Worm (Caenorhabditis elegans) whole organism, L4 larva: ENCODE measurements around the gene rgs-2.

Experiments
- F44E2.7 ChIP-seq: fragments of 200-800 bp; sonication (Bioruptor generic); IDR thresholded peaks from 2 replicates; pipeline ENCODE4 v2.1.2; 2022; ENCODE audit warnings: missing genetic modification characterization, missing compliant biosample characterization
- Y48G9A.11 ChIP-seq: fragments of 200-800 bp; sonication (Bioruptor generic); IDR thresholded peaks from 2 replicates; pipeline ENCODE4 v1.3.6; 2022; ENCODE audit warnings: missing genetic modification reagents, missing genetic modification characterization, missing compliant biosample characterization
- Y75B8A.6 ChIP-seq: fragments of 200-800 bp; sonication (Bioruptor generic); IDR thresholded peaks from 2 replicates; pipeline ENCODE4 v1.3.6; 2022; ENCODE audit warnings: missing genetic modification reagents, missing genetic modification characterization, missing compliant biosample characterization
- ZK337.2 ChIP-seq: fragments of 200-800 bp; sonication (Bioruptor generic); IDR thresholded peaks from 2 replicates; pipeline ENCODE4 v1.3.6; 2022; ENCODE audit warnings: missing genetic modification reagents, missing genetic modification characterization, missing compliant biosample characterization
- ZK546.5 ChIP-seq, 2 experiments: sonication (generic microtip); optimal IDR thresholded peaks; 2 replicates each; lab custom pipeline; 2017; ENCODE audit warnings: missing biosample characterization in 2 of 2, missing genetic modification characterization in 2 of 2
- ama-1 ChIP-seq: fragments of 150-350 bp; optimal IDR thresholded peaks from 2 replicates; lab custom pipeline; 2014; ENCODE audit warnings: inconsistent platforms, mixed read lengths
- arid-1 ChIP-seq: fragments of 200-800 bp; sonication (Bioruptor generic); conservative IDR thresholded peaks from 2 replicates; pipeline ENCODE4 v1.3.6; 2022; ENCODE audit warnings: missing genetic modification reagents, missing genetic modification characterization, missing compliant biosample characterization
- attf-4 ChIP-seq: sonication (generic microtip); optimal IDR thresholded peaks from 3 replicates; lab custom pipeline; 2017; ENCODE audit warnings: missing biosample characterization, missing genetic modification characterization
- cey-2 ChIP-seq: sonication (generic microtip); optimal IDR thresholded peaks from 3 replicates; lab custom pipeline; 2017; ENCODE audit warnings: missing genetic modification characterization, mild to moderate bottlenecking, missing compliant biosample characterization, antibody characterized with exemption, borderline replicate concordance; ENCODE audit not compliant: insufficient read depth
- ctbp-1 ChIP-seq: fragments of 200-800 bp; sonication (Bioruptor generic); IDR thresholded peaks from 2 replicates; pipeline ENCODE4 v1.3.6; 2022; ENCODE audit warnings: missing genetic modification reagents, missing genetic modification characterization, missing compliant biosample characterization
- daf-8 ChIP-seq: fragments of 200-800 bp; sonication (Bioruptor generic); IDR thresholded peaks from 2 replicates; pipeline ENCODE4 v1.3.6; 2022; ENCODE audit warnings: missing genetic modification characterization, missing compliant biosample characterization
- dmd-6 ChIP-seq: fragments of 200-800 bp; sonication (Bioruptor generic); IDR thresholded peaks from 2 replicates; pipeline ENCODE4 v1.3.6; 2022; ENCODE audit warnings: missing genetic modification reagents, missing genetic modification characterization, missing compliant biosample characterization
- dmd-8 ChIP-seq: fragments of 200-800 bp; sonication (Bioruptor generic); IDR thresholded peaks from 2 replicates; pipeline ENCODE4 v1.3.6; 2022; ENCODE audit warnings: missing genetic modification characterization, missing compliant biosample characterization
- dmd-9 ChIP-seq: fragments of 200-800 bp; sonication (Bioruptor generic); IDR thresholded peaks from 2 replicates; pipeline ENCODE4 v1.3.6; 2022; ENCODE audit warnings: missing genetic modification reagents, missing genetic modification characterization, missing compliant biosample characterization
- dpl-1 ChIP-seq: fragments of 150-350 bp; optimal IDR thresholded peaks from 2 replicates; lab custom pipeline; 2014; ENCODE audit warnings: missing biosample characterization, missing genetic modification reagents, missing genetic modification characterization
- fkh-10 ChIP-seq: fragments of 150-350 bp; optimal IDR thresholded peaks from 2 replicates; lab custom pipeline; 2014; ENCODE audit warnings: missing biosample characterization, missing genetic modification reagents, missing genetic modification characterization
- jun-1 ChIP-seq: fragments of 150-350 bp; optimal IDR thresholded peaks from 2 replicates; lab custom pipeline; 2014; ENCODE audit warnings: missing biosample characterization, missing genetic modification reagents, missing genetic modification characterization
- lin-38 ChIP-seq: fragments of 200-800 bp; sonication (Bioruptor generic); IDR thresholded peaks from 2 replicates; pipeline ENCODE4 v1.3.6; 2022; ENCODE audit warnings: missing genetic modification reagents, missing genetic modification characterization, missing compliant biosample characterization
- lin-39 ChIP-seq: fragments of 150-350 bp; optimal IDR thresholded peaks from 2 replicates; lab custom pipeline; 2014; ENCODE audit warnings: missing biosample characterization, missing genetic modification reagents, missing genetic modification characterization
- madf-9 ChIP-seq: fragments of 200-800 bp; sonication (Bioruptor generic); conservative IDR thresholded peaks from 2 replicates; pipeline ENCODE4 v1.3.6; 2022; ENCODE audit warnings: missing genetic modification reagents, missing genetic modification characterization, missing compliant biosample characterization
- mes-2 ChIP-seq: sonication (generic microtip); optimal IDR thresholded peaks from 2 replicates; lab custom pipeline; 2016; ENCODE audit warnings: missing genotype, mild to moderate bottlenecking, missing genetic modification characterization, missing compliant biosample characterization; ENCODE audit not compliant: poor library complexity, severe bottlenecking
- nhr-10 ChIP-seq: fragments of 150-350 bp; optimal IDR thresholded peaks from 2 replicates; lab custom pipeline; 2014; ENCODE audit warnings: missing biosample characterization, missing genetic modification characterization
- nhr-102 ChIP-seq: sonication (generic microtip); optimal IDR thresholded peaks from 2 replicates; lab custom pipeline; 2016; ENCODE audit warnings: mild to moderate bottlenecking, missing genetic modification characterization, moderate library complexity, missing compliant biosample characterization
- nhr-111 ChIP-seq: fragments of 200-800 bp; sonication (Bioruptor generic); optimal IDR thresholded peaks from 2 replicates; lab custom pipeline; 2018; ENCODE audit warnings: mild to moderate bottlenecking, missing genetic modification characterization, missing compliant biosample characterization
- nhr-25 ChIP-seq: sonication (generic microtip); optimal IDR thresholded peaks from 2 replicates; lab custom pipeline; 2017; ENCODE audit warnings: missing genetic modification characterization, mild to moderate bottlenecking, missing compliant biosample characterization, antibody characterized with exemption, moderate library complexity, borderline replicate concordance; ENCODE audit not compliant: insufficient read depth
- nhr-28 ChIP-seq: fragments of 150-350 bp; optimal IDR thresholded peaks from 2 replicates; lab custom pipeline; 2014; ENCODE audit warnings: missing biosample characterization, missing genetic modification characterization
- nhr-41 ChIP-seq: fragments of 200-800 bp; sonication (Bioruptor generic); IDR thresholded peaks from 2 replicates; pipeline ENCODE4 v1.3.6; 2022; ENCODE audit warnings: missing genetic modification reagents, missing genetic modification characterization, missing compliant biosample characterization
- nhr-42 ChIP-seq: fragments of 200-800 bp; sonication (Bioruptor generic); IDR thresholded peaks from 2 replicates; pipeline ENCODE4 v1.3.6; 2022; ENCODE audit warnings: missing genetic modification characterization, missing compliant biosample characterization
- php-3 ChIP-seq: fragments of 200-800 bp; sonication (Bioruptor generic); IDR thresholded peaks from 2 replicates; pipeline ENCODE4 v1.3.6; 2022; ENCODE audit warnings: missing genetic modification reagents, missing genetic modification characterization, missing compliant biosample characterization
- pqm-1 ChIP-seq: sonication (generic microtip); optimal IDR thresholded peaks from 2 replicates; lab custom pipeline; 2017; ENCODE audit warnings: missing biosample characterization, missing genetic modification characterization
- set-16 ChIP-seq: fragments of 200-800 bp; sonication (Bioruptor generic); IDR thresholded peaks from 2 replicates; pipeline ENCODE4 v1.3.6; 2022; ENCODE audit warnings: missing genetic modification reagents, missing genetic modification characterization, missing compliant biosample characterization
- skn-1 ChIP-seq: fragments of 150-350 bp; optimal IDR thresholded peaks from 2 replicates; lab custom pipeline; 2014; ENCODE audit warnings: missing biosample characterization, missing genetic modification characterization
- tra-1 ChIP-seq: fragments of 200-800 bp; sonication (Bioruptor generic); IDR thresholded peaks from 2 replicates; pipeline ENCODE4 v1.3.6; 2022; ENCODE audit warnings: missing genetic modification reagents, missing genetic modification characterization, missing compliant biosample characterization
- unc-130 ChIP-seq: sonication (generic microtip); optimal IDR thresholded peaks from 2 replicates; lab custom pipeline; 2016; ENCODE audit warnings: missing genetic modification reagents, missing genetic modification characterization, missing compliant biosample characterization
- unc-39 ChIP-seq: sonication (generic microtip); optimal IDR thresholded peaks from 2 replicates; lab custom pipeline; 2017; ENCODE audit warnings: missing biosample characterization, missing genetic modification characterization
- unc-62 ChIP-seq, 3 experiments: fragments of 150-350 bp in 1 of 3; sonication (generic microtip); optimal IDR thresholded peaks in 2 of 3; peaks in 1 of 3; 1 replicate in 1 of 3; 2 replicates in 2 of 3; lab custom pipeline; 2014 to 2017; ENCODE audit warnings: missing biosample characterization in 3 of 3, missing genetic modification characterization in 3 of 3, missing genetic modification reagents in 3 of 3, missing genotype in 1 of 3
- vab-7 ChIP-seq: fragments of 200-800 bp; sonication (Bioruptor generic); IDR thresholded peaks from 2 replicates; pipeline ENCODE4 v1.3.6; 2022; ENCODE audit warnings: missing genetic modification reagents, missing genetic modification characterization, missing compliant biosample characterization
- zip-11 ChIP-seq: fragments of 200-800 bp; sonication (Bioruptor generic); IDR thresholded peaks from 2 replicates; pipeline ENCODE4 v1.3.6; 2022; ENCODE audit warnings: missing genetic modification characterization, missing compliant biosample characterization
- ztf-11 ChIP-seq: fragments of 150-350 bp; optimal IDR thresholded peaks from 2 replicates; lab custom pipeline; 2014; ENCODE audit warnings: missing biosample characterization, missing genetic modification characterization
- ztf-7 ChIP-seq: fragments of 150-350 bp; optimal IDR thresholded peaks from 2 replicates; lab custom pipeline; 2014; ENCODE audit warnings: missing biosample characterization, missing genetic modification characterization

rgs-2 gene

DNA sequence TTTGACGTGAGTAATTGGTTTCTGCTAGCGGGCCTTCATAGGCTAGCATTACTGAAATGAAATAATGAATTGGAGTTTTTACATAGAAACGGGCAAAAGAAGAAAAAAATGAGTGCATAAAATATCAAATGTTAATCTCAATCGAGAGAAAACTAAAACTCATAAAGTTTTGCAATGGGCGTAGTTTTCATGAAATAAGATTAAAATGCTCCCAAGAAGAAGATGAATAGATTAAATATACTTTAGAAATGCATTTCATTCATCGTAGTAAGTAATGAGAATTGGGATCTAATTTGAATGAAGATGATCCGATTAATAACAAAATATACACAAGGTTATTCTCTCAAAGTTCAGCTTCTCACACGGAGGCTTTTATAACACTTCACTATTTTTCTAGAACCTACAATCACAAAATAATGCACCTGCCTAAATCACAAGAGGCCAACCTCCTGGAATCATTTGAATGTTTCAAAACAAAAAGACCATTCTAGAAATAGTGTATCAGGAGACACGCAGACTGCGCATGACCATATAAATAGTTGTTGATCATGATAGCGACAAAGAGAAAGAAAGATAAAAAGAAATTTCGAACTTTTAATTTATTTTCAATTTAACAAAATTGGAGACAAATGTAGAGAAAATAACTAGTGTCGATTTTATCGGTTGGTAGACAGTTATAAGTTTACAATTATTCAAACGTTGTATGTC lies 44.5 kb upstream of the rgs-2 start, which contains the start of gene nhr-17 (continued):
- TF ChIP-seq lin-38 (GFP tag; lab: Robert Waterston, UW) (no peak), nhr-41 (GFP tag; lab: Robert Waterston, UW) (no peak), php-3 (GFP tag; lab: Robert Waterston, UW) (no peak), nhr-102 (tag; lab: Kevin White, UChicago) (no peak), lin-39 (no peak), set-16 (GFP tag; lab: Robert Waterston, UW) (no peak), vab-7 (no peak), dmd-9 (GFP tag; lab: Robert Waterston, UW) (no peak), nhr-25 (tag; lab: Kevin White, UChicago) (no peak), jun-1 (tag; lab: Kevin White, UChicago) (no peak), F44E2.7 (no peak), mes-2 (tag; lab: Kevin White, UChicago) (no peak), nhr-42 (GFP tag; lab: Robert Waterston, UW) (0 out of 2 replicates have a peak, but pooled peaks have one; percentile 9), Y75B8A.6 (GFP tag; lab: Robert Waterston, UW) (0 out of 2 replicates have a peak, but pooled peaks have one; percentile 5), attf-4 (tag; lab: Kevin White, UChicago) (no peak), fkh-10 (GFP tag; lab: Kevin White, UChicago) (no peak), pqm-1 (no peak), ama-1 (lab: Kevin White, UChicago) (no peak), tra-1 (GFP tag; lab: Robert Waterston, UW) (no peak), ZK337.2 (GFP tag; lab: Robert Waterston, UW) (no peak), nhr-10 (tag; lab: Kevin White, UChicago) (no peak), nhr-28 (tag; lab: Kevin White, UChicago) (peak; percentile 81), dmd-8 (GFP tag; lab: Robert Waterston, UW) (no peak), unc-39 (no peak), arid-1 (GFP tag; lab: Robert Waterston, UW) (no peak), ztf-11 (no peak), nhr-111 (no peak), madf-9 (GFP tag; lab: Robert Waterston, UW) (no peak), ZK546.5 (tag; optimal IDR thresholded peaks at IDR 0.05; lab: Kevin White, UChicago) (no peak), ctbp-1 (GFP tag; lab: Robert Waterston, UW) (no peak), skn-1 (tag; lab: Kevin White, UChicago) (no peak), Y48G9A.11 (GFP tag; lab: Robert Waterston, UW) (no peak), dmd-6 (GFP tag; lab: Robert Waterston, UW) (peak; percentile 47), daf-8 (no peak), zip-11 (GFP tag; lab: Robert Waterston, UW) (no peak), unc-130 (GFP tag; lab: Kevin White, UChicago) (no peak), cey-2 (tag; lab: Kevin White, UChicago) (no peak), unc-62 (GFP tag; optimal IDR thresholded peaks at IDR 0.05 in 1 of 2; lab: Kevin White, UChicago) (peak in 1 of 2 experiments; percentile 88), unc-62 (tag; optimal IDR thresholded peaks at IDR 0.05; lab: Kevin White, UChicago) (no peak), ztf-7 (tag; lab: Kevin White, UChicago) (no peak), dpl-1 (no peak)
